Worm (Caenorhabditis elegans) whole organism, late embryonic: Measurements from ENCODE around the gene fbxa-48.

Experiments used
- C38D4.7 ChIP-seq: fragments of 200-800 bp; sonication (Bioruptor generic); optimal IDR thresholded peaks from 2 replicates; lab custom pipeline; 2018; ENCODE audit warnings: mild to moderate bottlenecking, missing genetic modification characterization, moderate library complexity, missing compliant biosample characterization
- K02D7.2 ChIP-seq: sonication (generic microtip); optimal IDR thresholded peaks from 2 replicates; lab custom pipeline; 2017; ENCODE audit warnings: mild to moderate bottlenecking, missing genetic modification characterization, missing compliant biosample characterization
- Y22D7AL.16 ChIP-seq: sonication (generic microtip); optimal IDR thresholded peaks from 2 replicates; lab custom pipeline; 2016; ENCODE audit warnings: missing genetic modification characterization, missing compliant biosample characterization
- ceh-18 ChIP-seq: sonication (generic microtip); optimal IDR thresholded peaks from 2 replicates; lab custom pipeline; 2016; ENCODE audit warnings: missing genetic modification characterization, missing compliant biosample characterization
- ceh-19 ChIP-seq: fragments of 200-800 bp; sonication (Bioruptor generic); optimal IDR thresholded peaks from 2 replicates; lab custom pipeline; 2018; ENCODE audit warnings: mild to moderate bottlenecking, missing genetic modification characterization, missing compliant biosample characterization
- ceh-22 ChIP-seq: sonication (generic microtip); optimal IDR thresholded peaks from 2 replicates; lab custom pipeline; 2017; ENCODE audit warnings: missing biosample characterization, missing genetic modification characterization
- ceh-31 ChIP-seq: sonication (generic microtip); optimal IDR thresholded peaks from 2 replicates; lab custom pipeline; 2016; ENCODE audit warnings: missing genetic modification characterization, missing compliant biosample characterization
- ceh-48 ChIP-seq: sonication (generic microtip); optimal IDR thresholded peaks from 2 replicates; lab custom pipeline; 2016; ENCODE audit warnings: missing genetic modification characterization, inconsistent platforms, missing compliant biosample characterization
- elt-2 ChIP-seq: sonication (generic microtip); optimal IDR thresholded peaks from 2 replicates; lab custom pipeline; 2016; ENCODE audit warnings: missing genetic modification reagents, missing genetic modification characterization, missing compliant biosample characterization
- eyg-1 ChIP-seq: sonication (generic microtip); optimal IDR thresholded peaks from 2 replicates; lab custom pipeline; 2016; ENCODE audit warnings: missing genotype, missing genetic modification characterization, missing compliant biosample characterization
- gmeb-2 ChIP-seq: sonication (generic microtip); optimal IDR thresholded peaks from 2 replicates; lab custom pipeline; 2016; ENCODE audit warnings: missing genetic modification characterization, inconsistent platforms, missing compliant biosample characterization
- hlh-13 ChIP-seq: fragments of 200-800 bp; sonication (Bioruptor generic); optimal IDR thresholded peaks from 2 replicates; lab custom pipeline; 2018; ENCODE audit warnings: mild to moderate bottlenecking, missing genetic modification characterization, missing compliant biosample characterization
- hlh-15 ChIP-seq: sonication (generic microtip); optimal IDR thresholded peaks from 2 replicates; lab custom pipeline; 2016; ENCODE audit warnings: missing genetic modification characterization, missing compliant biosample characterization
- hlh-30 ChIP-seq: sonication (generic microtip); optimal IDR thresholded peaks from 2 replicates; lab custom pipeline; 2017; ENCODE audit warnings: antibody characterized with exemption, missing genetic modification characterization, missing compliant biosample characterization; ENCODE audit not compliant: insufficient read depth
- hlh-8 ChIP-seq: sonication (generic microtip); optimal IDR thresholded peaks from 2 replicates; lab custom pipeline; 2016; ENCODE audit warnings: missing genotype, missing genetic modification characterization, missing compliant biosample characterization
- lin-11 ChIP-seq: fragments of 200-800 bp; sonication (Bioruptor generic); optimal IDR thresholded peaks from 2 replicates; lab custom pipeline; 2018; ENCODE audit warnings: mild to moderate bottlenecking, missing genetic modification characterization, missing compliant biosample characterization
- mec-3 ChIP-seq: sonication (generic microtip); optimal IDR thresholded peaks from 2 replicates; lab custom pipeline; 2016; ENCODE audit warnings: borderline replicate concordance, missing genetic modification characterization, missing compliant biosample characterization
- npax-4 ChIP-seq: sonication (generic microtip); optimal IDR thresholded peaks from 2 replicates; lab custom pipeline; 2016; ENCODE audit warnings: missing genetic modification characterization, missing compliant biosample characterization
- odd-2 ChIP-seq: sonication (generic microtip); optimal IDR thresholded peaks from 2 replicates; lab custom pipeline; 2017; ENCODE audit warnings: antibody characterized with exemption, mild to moderate bottlenecking, missing genetic modification characterization, missing compliant biosample characterization
- pag-3 ChIP-seq: sonication (generic microtip); optimal IDR thresholded peaks from 2 replicates; lab custom pipeline; 2016; ENCODE audit warnings: missing compliant biosample characterization, missing genetic modification characterization, borderline replicate concordance
- pat-9 ChIP-seq: fragments of 200-800 bp; sonication (Bioruptor generic); optimal IDR thresholded peaks from 2 replicates; lab custom pipeline; 2018; ENCODE audit warnings: mild to moderate bottlenecking, missing genetic modification characterization, moderate library complexity, missing compliant biosample characterization
- ref-2 ChIP-seq: sonication (generic microtip); optimal IDR thresholded peaks from 2 replicates; lab custom pipeline; 2016; ENCODE audit warnings: missing genetic modification characterization, missing compliant biosample characterization
- sox-2 ChIP-seq: fragments of 200-800 bp; sonication (Bioruptor generic); IDR thresholded peaks from 2 replicates; pipeline ENCODE4 v1.3.6; 2022; ENCODE audit warnings: missing genetic modification reagents, missing genetic modification characterization, missing compliant biosample characterization
- sox-4 ChIP-seq: sonication (generic microtip); optimal IDR thresholded peaks from 2 replicates; lab custom pipeline; 2017; ENCODE audit warnings: mild to moderate bottlenecking, missing genetic modification characterization, inconsistent platforms, missing compliant biosample characterization
- syd-9 ChIP-seq: sonication (generic microtip); optimal IDR thresholded peaks from 2 replicates; lab custom pipeline; 2016; ENCODE audit warnings: mild to moderate bottlenecking, missing genetic modification characterization, moderate library complexity, missing compliant biosample characterization
- tbx-2 ChIP-seq: sonication (generic microtip); optimal IDR thresholded peaks from 2 replicates; lab custom pipeline; 2016; ENCODE audit warnings: missing genetic modification characterization, missing compliant biosample characterization
- tbx-7 ChIP-seq: sonication (generic microtip); optimal IDR thresholded peaks from 2 replicates; lab custom pipeline; 2016; ENCODE audit warnings: missing genotype, missing genetic modification characterization, missing compliant biosample characterization
- unc-55 ChIP-seq: sonication (generic microtip); optimal IDR thresholded peaks from 2 replicates; lab custom pipeline; 2017; ENCODE audit warnings: missing biosample characterization, missing genetic modification reagents, missing genetic modification characterization
- unc-86 ChIP-seq: sonication (generic microtip); optimal IDR thresholded peaks from 2 replicates; lab custom pipeline; 2016; ENCODE audit warnings: missing genetic modification characterization, missing compliant biosample characterization
- zip-5 ChIP-seq: sonication (generic microtip); optimal IDR thresholded peaks from 2 replicates; lab custom pipeline; 2016; ENCODE audit warnings: missing genetic modification characterization, missing compliant biosample characterization

fbxa-48 gene

DNA sequence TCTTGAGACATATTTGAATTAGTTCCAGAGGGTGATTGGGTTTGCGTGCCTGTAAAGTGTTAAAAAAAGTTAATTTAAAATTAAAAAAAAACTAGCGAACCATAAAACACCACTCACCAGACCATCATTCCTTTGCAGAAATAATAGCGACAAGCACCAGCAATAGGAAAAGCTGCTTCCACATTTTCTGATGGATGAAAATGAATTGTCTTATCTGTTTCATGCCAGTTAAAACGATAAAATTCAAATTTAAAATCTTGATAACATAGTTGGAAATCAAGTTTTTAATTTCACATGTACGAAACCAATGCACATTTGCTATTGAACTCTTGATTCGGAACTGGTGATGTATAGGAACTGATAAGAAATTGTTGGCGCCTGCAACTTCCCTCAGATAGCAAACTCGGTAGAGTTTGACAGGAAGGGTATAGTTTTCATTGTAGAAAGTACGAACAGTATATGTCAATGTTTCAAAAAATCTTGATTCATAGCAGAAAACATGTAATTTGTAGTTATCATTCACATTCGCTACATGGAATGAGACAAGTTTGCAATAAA, 32.3 kb downstream of the fbxa-48 start, which contains the start of gene C39B5.10:
TSS of gene C39B5.10 (minus strand) at position 51 of the 558 bp plus-strand sequence.
- no peak for TF ChIP-seq pat-9 (tag; lab: Kevin White, UChicago)
- TF ChIP-seq elt-2 (tag; lab: Kevin White, UChicago): peak; percentile 13

DNA sequence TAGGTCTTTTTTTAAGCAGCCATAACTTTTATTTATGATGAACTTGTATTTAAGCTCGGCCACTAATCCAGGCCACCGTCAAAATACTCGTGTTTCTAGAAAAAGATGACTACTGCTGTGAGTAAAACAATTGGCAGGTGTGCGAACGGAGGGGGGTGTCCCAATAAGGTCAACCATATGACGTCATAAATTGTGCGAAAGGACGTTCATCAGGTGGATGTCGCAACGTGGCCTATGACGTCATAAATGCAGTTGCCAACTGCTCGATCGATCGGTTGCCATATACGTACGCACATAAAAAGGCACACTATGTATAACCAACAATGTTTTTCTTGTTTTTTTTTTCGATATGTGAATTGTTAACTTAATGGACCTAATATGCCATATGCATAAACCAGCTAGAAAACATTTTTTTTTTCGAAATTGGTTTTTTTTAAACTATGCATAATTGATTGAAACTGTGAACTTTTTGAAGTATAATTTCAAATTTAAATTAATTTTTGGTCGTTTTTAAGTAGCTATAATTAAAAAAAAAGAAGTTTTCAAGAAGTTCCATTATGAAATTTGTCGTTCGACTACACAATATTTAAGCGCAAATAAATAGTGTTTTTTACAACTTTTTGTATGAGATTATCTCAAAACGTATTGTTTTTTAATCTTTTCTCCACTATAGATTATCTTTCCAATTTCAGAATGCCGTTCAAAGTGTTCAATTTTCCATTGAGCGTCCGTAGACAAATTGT, 37.6 kb downstream of the fbxa-48 start, which contains the start of gene C39B5.2:
TSS of gene C39B5.2 (plus strand) at position 693 of the 743 bp plus-strand sequence.
- peak; percentile 67 for TF ChIP-seq ref-2
- TF ChIP-seq mec-3 (tag; lab: Kevin White, UChicago): no peak
- no peak for TF ChIP-seq hlh-8 (tag; lab: Kevin White, UChicago)
- peak; percentile 65 for TF ChIP-seq hlh-30 (tag; lab: Kevin White, UChicago)
- TF ChIP-seq tbx-2 (tag; lab: Kevin White, UChicago): peak; percentile 53
- peak; percentile 33 for TF ChIP-seq ceh-31 (tag; lab: Kevin White, UChicago)

ce11 chrIII:2233399-2233798, 38.6 kb downstream of the fbxa-48 start:
- peak; percentile 74 for TF ChIP-seq elt-2 (tag; lab: Kevin White, UChicago)
- TF ChIP-seq hlh-13: no peak
- TF ChIP-seq C38D4.7 (GFP tag; lab: Kevin White, UChicago): no peak

DNA sequence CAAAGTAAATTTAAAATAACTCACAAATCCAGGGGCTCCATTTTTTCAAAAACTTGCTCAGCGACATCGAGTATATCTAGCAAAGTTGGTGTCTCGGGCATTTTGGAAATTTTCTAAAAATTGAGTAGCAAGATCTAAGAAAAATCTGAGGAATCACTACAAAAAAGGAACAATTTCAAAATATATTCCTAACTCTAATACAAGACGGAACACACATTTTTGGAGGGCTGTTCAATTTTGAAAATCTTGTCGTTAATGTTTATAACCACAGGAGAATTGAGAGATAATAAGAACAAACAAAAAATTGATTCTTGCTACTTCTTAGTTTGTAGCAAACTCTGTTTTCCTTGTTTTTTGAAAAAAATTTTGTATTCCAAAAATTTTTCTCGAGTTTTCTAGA, 39.6 kb downstream of the fbxa-48 start, which contains the start of gene fbxa-47:
TSS of gene fbxa-47 (minus strand) at position 101 of the 400 bp plus-strand sequence.
- TF ChIP-seq npax-4 (no peak), unc-55 (GFP tag; lab: Kevin White, UChicago) (no peak), ceh-48 (tag; lab: Kevin White, UChicago) (no peak), C38D4.7 (GFP tag; lab: Kevin White, UChicago) (no peak), lin-11 (tag; lab: Kevin White, UChicago) (no peak), tbx-7 (no peak), pat-9 (tag; lab: Kevin White, UChicago) (no peak)

DNA sequence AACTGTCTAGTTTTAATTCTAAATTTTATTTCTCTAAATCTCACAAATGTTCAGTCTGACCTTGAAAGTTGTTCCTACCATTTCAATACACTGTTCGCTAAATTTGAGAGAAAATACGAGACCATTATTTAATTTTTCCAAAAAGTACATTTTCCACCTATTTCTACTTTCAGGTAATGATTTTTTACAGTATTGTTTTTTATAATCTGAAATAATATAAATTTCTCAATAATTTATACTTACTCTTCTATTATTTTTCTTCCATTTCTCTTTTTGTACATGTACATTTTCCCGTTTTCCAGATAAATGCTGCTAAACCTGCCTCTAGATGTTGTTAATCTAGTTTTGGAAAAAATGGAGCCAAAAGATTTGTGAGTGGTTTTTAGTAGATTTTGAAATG, 44.6 kb downstream of the fbxa-48 start, which contains the start of gene fbxa-62:
TSS of gene fbxa-62 (plus strand) at position 301 of the 400 bp plus-strand sequence.
- TF ChIP-seq gmeb-2 (tag; lab: Kevin White, UChicago) (no peak), odd-2 (tag; lab: Kevin White, UChicago) (no peak), syd-9 (tag; lab: Kevin White, UChicago) (no peak), C38D4.7 (GFP tag; lab: Kevin White, UChicago) (no peak), hlh-15 (tag; lab: Kevin White, UChicago) (no peak), ceh-22 (no peak), K02D7.2 (tag; lab: Kevin White, UChicago) (no peak), Y22D7AL.16 (tag; lab: Kevin White, UChicago) (no peak), ceh-19 (no peak), pag-3 (tag; lab: Kevin White, UChicago) (no peak), ceh-31 (tag; lab: Kevin White, UChicago) (no peak), unc-86 (no peak), sox-4 (tag; lab: Kevin White, UChicago) (no peak), zip-5 (no peak), sox-2 (GFP tag; lab: Robert Waterston, UW) (no peak), ceh-18 (tag; lab: Kevin White, UChicago) (no peak)

- TF ChIP-seq eyg-1 (tag; lab: Kevin White, UChicago) (no peak), elt-2 (tag; lab: Kevin White, UChicago) (peak; percentile 11)
These were observed 47.5 kb downstream of the fbxa-48 start, which contains the start of gene fbxa-38 for ce11 chrIII:2224478-2224877. Gene fbxa-38 (plus strand): TSS chrIII:2224672.
